Worm (Caenorhabditis elegans) whole organism, dauer: ENCODE data around the gene exc-9.
"Not testable (repeated sequence)": the region's sequence is repeated elsewhere in the genome, so short reads cannot be mapped to it uniquely, and the experiment has no call there.

Source experiments
- unc-62 ChIP-seq: sonication (generic microtip); optimal IDR thresholded peaks from 2 replicates; lab custom pipeline; 2017; ENCODE audit warnings: missing biosample characterization, missing genetic modification reagents, missing genetic modification characterization

The exc-9 gene

DNA sequence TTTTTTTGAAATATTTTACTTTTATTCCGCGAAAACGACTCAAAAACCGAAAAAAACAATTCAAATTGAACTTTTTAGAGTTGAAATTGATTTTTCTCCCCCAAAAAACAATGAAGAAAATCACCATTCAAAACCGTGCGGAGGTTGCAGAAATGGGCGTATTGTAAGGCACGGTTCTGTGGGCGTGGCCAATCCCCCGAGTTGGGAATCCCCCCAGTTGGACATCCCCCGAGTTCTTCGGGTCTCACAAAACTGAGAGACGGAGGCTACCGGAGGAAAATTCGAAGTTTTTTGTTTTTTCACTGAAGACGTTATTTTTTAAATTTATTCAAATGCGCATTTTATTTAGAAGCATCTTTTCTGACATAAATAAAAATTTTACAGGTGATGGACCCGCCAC lies 7.5 kb upstream of the exc-9 start, which contains the start of gene mcm-3AP:
mcm-3AP (plus strand) TSS at position 383 of the 400 bp plus-strand sequence.
- not testable (repeated sequence) for TF ChIP-seq unc-62 (GFP tag; lab: Kevin White, UChicago)

- TF ChIP-seq unc-62 (GFP tag; lab: Kevin White, UChicago) = not testable (repeated sequence)
Observed at ce11 chrIV:7946899-7947499, 6.2 kb upstream of the exc-9 start, which contains the start of gene F20D12.12. Gene F20D12.12 (plus strand): TSS chrIV:7947440.

DNA sequence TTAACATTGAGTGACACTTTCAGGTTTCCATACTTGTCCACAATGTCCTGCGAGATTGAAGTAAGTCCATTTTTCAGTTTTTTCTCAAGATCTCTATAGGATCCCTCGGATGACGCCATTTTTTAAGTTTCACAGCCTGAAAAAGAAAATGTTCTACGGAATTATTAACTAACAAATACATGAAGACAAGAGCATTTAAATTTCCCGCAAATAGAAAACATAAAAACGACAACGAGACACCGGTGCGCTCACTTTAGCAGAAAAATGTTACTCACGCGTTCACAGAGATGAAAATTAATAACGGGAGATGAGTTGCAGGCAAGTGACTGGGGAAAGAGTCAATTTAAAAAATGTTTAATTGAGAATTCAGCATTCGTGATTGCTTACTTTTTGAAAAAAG lies 5.6 kb upstream of the exc-9 start, which contains the start of gene czw-1:
czw-1 (minus strand) TSS at position 369 of the 400 bp plus-strand sequence.
- no peak for TF ChIP-seq unc-62 (GFP tag; lab: Kevin White, UChicago)

- no peak for TF ChIP-seq unc-62 (GFP tag; lab: Kevin White, UChicago)
Observed at ce11 chrIV:7943272-7943671, 2.5 kb upstream of the exc-9 start.

- no peak for TF ChIP-seq unc-62 (GFP tag; lab: Kevin White, UChicago)
Observed at ce11 chrIV:7938834-7939233, 2.0 kb downstream of the exc-9 start, which contains the start of gene F20D12.7. Gene F20D12.7 (minus strand): TSS chrIV:7938934.

ce11 chrIV:7933733-7934132 lies 7.1 kb downstream of the exc-9 start, which contains the start of gene bbs-2:
Gene bbs-2 (plus strand): TSS chrIV:7934033.
- TF ChIP-seq unc-62 (GFP tag; lab: Kevin White, UChicago) = no peak

- TF ChIP-seq unc-62 (GFP tag; lab: Kevin White, UChicago) = no peak
Observed at ce11 chrIV:7931873-7932272, 8.9 kb downstream of the exc-9 start.

DNA sequence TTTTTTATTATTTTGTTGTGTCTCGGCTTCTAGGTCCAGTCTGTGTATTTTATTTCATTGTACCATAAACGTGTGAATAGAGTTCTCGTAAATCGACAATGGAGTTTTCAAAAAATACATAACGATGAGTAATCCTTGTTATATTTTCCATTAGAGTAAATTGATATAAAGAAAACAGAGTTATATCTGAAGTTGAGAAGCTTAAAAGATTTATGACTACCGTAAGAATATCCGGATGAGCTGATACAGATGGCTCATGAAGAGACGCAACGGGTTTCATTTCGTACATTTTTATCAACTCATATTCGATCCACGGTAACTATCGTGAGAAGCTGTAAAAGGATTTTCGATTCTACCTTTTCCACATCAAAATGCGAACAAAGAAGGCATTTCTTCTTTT lies 13.0 kb downstream of the exc-9 start, which contains the start of gene gcy-8:
gcy-8 (plus strand) TSS at position 301 of the 400 bp plus-strand sequence.
- no peak for TF ChIP-seq unc-62 (GFP tag; lab: Kevin White, UChicago)

- no peak for TF ChIP-seq unc-62 (GFP tag; lab: Kevin White, UChicago)
Observed at ce11 chrIV:7927218-7927617, 13.6 kb downstream of the exc-9 start, which contains the start of gene C49H3.12. Gene C49H3.12 (minus strand): TSS chrIV:7927318.

DNA sequence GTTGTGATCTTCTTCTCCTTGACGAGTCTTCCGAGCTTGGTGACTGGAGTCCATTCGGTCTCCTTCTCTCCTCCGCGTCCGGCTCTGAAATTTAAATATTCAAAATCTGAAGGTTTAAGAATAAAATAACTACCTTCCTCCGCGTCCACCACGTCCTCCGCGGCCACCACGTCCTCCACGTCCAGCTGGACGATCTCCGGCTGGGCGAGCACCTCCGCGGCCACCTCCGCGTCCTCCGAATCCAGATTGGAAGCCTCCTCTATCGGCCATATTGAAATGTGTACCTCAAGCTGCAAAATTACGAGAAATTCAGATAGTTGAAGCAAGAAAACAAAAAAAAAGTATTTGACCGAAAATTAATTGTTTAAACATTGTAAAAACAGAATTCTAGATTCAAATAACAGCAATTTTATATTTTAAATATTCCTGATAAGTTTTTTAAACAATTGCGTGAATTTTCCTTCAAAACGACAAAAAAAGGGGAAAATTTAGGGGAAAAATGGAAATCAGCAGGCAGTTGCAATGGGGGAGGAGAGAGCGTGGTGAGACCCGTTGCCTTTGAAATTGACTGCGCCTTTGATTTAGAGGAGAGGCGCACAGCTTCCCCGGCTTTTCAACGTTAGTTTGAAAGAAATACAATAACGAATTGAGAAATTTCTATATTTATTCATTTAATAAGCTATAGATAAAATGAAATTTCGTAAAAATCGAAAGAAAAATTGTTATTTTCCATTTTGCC lies 14.5 kb downstream of the exc-9 start, which contains the start of gene rps-2:
rps-2 (minus strand) TSS at position 290 of the 739 bp plus-strand sequence.
- no peak for TF ChIP-seq unc-62 (GFP tag; lab: Kevin White, UChicago)

DNA sequence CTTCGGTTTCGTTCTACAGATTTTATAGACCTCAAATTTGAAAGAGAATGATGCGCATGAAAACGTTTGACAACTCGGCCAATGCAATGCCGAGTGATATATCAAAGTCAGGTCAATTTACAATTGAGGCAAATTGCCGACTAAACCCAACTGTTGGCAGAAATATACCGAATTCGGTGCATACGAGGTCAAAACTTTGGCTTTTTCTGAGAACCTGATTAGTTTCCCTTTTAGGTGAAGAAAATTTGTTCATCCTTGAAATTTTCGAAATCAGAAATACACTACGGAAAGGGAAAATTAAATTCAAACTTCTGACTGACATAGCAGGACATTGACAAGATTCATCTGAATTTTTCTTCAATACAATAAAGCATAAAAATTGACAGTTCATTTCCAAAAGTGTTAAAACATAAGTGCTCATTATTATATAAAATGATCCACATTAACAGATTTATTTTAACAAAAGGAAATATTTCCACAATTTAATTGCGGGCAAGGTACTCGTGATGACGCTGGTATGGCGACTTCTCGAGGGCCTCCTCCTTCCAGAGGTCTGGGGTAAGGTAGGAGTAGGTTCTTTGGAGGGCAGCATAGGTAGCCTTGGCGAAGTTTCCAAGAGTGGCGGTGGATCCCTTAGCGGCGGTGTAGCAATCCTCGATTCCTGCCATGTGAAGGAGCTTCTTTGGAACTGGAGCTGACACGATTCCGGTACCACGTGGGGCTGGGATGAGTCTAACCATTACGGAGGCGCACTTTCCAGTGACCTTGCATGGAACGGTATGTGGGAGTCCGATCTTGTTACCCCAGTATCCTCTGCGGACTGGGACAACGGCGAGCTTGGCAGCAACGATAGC lies 15.6 kb downstream of the exc-9 start:
- TF ChIP-seq unc-62 (GFP tag; lab: Kevin White, UChicago) = no peak

- no peak for TF ChIP-seq unc-62 (GFP tag; lab: Kevin White, UChicago)
Observed at ce11 chrIV:7923982-7924480, 16.8 kb downstream of the exc-9 start, which contains the start of the genes xpo-3 and C49H3.3. Gene xpo-3 (minus strand): TSS chrIV:7924032. Gene C49H3.3 (plus strand): TSS chrIV:7924350.

DNA sequence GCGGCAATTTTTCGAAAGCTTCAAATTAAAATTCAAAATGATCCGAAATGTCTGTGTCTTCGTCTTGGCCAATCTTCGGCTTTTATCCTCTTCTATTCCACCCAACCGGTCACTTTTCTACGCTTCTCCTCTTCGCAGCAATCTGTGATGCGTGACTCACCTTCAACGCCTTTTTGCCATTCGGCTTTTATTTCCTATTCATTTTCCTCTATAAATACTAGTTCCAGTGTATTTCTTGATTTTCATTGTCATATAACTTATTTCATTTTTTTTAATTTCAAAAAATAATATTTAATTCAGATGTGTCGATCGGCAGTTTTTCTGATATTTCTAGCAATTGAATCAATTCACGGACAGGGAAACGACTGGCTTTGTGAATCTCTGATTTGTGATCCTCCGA lies 20.7 kb downstream of the exc-9 start, which contains the start of gene C49H3.16:
C49H3.16 (plus strand) TSS at position 301 of the 400 bp plus-strand sequence.
- no peak for TF ChIP-seq unc-62 (GFP tag; lab: Kevin White, UChicago)

ce11 chrIV:7917881-7918280 lies 22.9 kb downstream of the exc-9 start:
- TF ChIP-seq unc-62 (GFP tag; lab: Kevin White, UChicago) = no peak

DNA sequence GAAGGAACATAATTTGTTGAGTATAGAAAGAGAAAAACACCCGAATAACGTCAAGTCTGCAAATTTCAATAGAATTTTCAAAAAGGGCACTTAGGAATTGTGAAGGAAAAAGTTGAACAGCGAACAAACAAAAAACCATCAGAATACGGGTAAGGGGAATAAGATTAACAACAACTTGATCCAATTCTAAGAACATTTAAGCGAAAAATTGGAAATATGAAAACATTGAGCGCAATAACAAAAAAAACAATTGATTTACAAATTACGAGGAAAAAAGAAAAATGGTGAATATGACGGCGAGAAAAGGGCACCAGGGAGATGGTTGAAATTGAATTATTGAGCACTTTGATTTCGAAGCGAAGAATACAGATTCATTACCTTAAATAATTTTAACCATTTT lies 23.9 kb downstream of the exc-9 start:
- TF ChIP-seq unc-62 (GFP tag; lab: Kevin White, UChicago) = no peak
